Fruit fly (Drosophila melanogaster) S2 (cell line): ENCODE measurements around the gene Pde6.

Experiments
- CG8478 ChIP-seq: fragments of >200 bp; optimal IDR thresholded peaks from 2 replicates; lab custom pipeline; 2018
- CTCF ChIP-seq, 2 experiments: fragments of >200 bp; optimal IDR thresholded peaks; 2 replicates each; lab custom pipeline; 2018

Gene Pde6

dm6 chr3R:14478438-14479033 is 79.6 kb downstream of the Pde6 start:
- TF ChIP-seq CG8478 (lab: Kevin White, UChicago) (no peak), CTCF (optimal IDR thresholded peaks at IDR 0.05; lab: Kevin White, UChicago) (no peak)

dm6 chr3R:14477877-14478437 is 80.1 kb downstream of the Pde6 start:
- TF ChIP-seq CTCF (optimal IDR thresholded peaks at IDR 0.05; lab: Kevin White, UChicago) (no peak), CG8478 (lab: Kevin White, UChicago) (no peak)

- no peak for TF ChIP-seq CG8478 (lab: Kevin White, UChicago)
- no peak for TF ChIP-seq CTCF (optimal IDR thresholded peaks at IDR 0.05; lab: Kevin White, UChicago)
Measured at dm6 chr3R:14477085-14477762, 80.9 kb downstream of the Pde6 start.

dm6 chr3R:14476273-14476672 is 81.8 kb downstream of the Pde6 start:
- TF ChIP-seq CTCF (optimal IDR thresholded peaks at IDR 0.05; lab: Kevin White, UChicago) (no peak), CG8478 (lab: Kevin White, UChicago) (no peak)

dm6 chr3R:14474073-14474722 is 83.9 kb downstream of the Pde6 start:
- no peak for TF ChIP-seq CG8478 (lab: Kevin White, UChicago)
- no peak for TF ChIP-seq CTCF (optimal IDR thresholded peaks at IDR 0.05; lab: Kevin White, UChicago)

- TF ChIP-seq CG8478 (lab: Kevin White, UChicago) (no peak), CTCF (optimal IDR thresholded peaks at IDR 0.05; lab: Kevin White, UChicago) (no peak)
Measured at dm6 chr3R:14473574-14473973, 84.5 kb downstream of the Pde6 start.

- TF ChIP-seq CG8478 (lab: Kevin White, UChicago) (no peak), CTCF (optimal IDR thresholded peaks at IDR 0.05; lab: Kevin White, UChicago) (no peak)
Measured at dm6 chr3R:14472580-14473353, 85.3 kb downstream of the Pde6 start.

- TF ChIP-seq CTCF (optimal IDR thresholded peaks at IDR 0.05; lab: Kevin White, UChicago) (no peak), CG8478 (lab: Kevin White, UChicago) (no peak)
Measured at dm6 chr3R:14471426-14471825, 86.7 kb downstream of the Pde6 start.

dm6 chr3R:14470630-14471029 is 87.5 kb downstream of the Pde6 start:
- TF ChIP-seq CG8478 (lab: Kevin White, UChicago) (no peak), CTCF (optimal IDR thresholded peaks at IDR 0.05; lab: Kevin White, UChicago) (no peak)

- no peak for TF ChIP-seq CTCF (optimal IDR thresholded peaks at IDR 0.05; lab: Kevin White, UChicago)
- no peak for TF ChIP-seq CG8478 (lab: Kevin White, UChicago)
Measured at dm6 chr3R:14469724-14470123, 88.4 kb downstream of the Pde6 start.

- TF ChIP-seq CG8478 (lab: Kevin White, UChicago) (no peak), CTCF (optimal IDR thresholded peaks at IDR 0.05; lab: Kevin White, UChicago) (no peak)
Measured at dm6 chr3R:14468652-14469289, 89.3 kb downstream of the Pde6 start.

dm6 chr3R:14467231-14467846 is 90.8 kb downstream of the Pde6 start:
- no peak for TF ChIP-seq CG8478 (lab: Kevin White, UChicago)
- TF ChIP-seq CTCF (optimal IDR thresholded peaks at IDR 0.05; lab: Kevin White, UChicago) = no peak

- TF ChIP-seq CTCF (optimal IDR thresholded peaks at IDR 0.05; lab: Kevin White, UChicago) = no peak
- no peak for TF ChIP-seq CG8478 (lab: Kevin White, UChicago)
Measured at dm6 chr3R:14466312-14466711, 91.8 kb downstream of the Pde6 start.

- TF ChIP-seq CTCF (optimal IDR thresholded peaks at IDR 0.05; lab: Kevin White, UChicago) (no peak), CG8478 (lab: Kevin White, UChicago) (no peak)
Measured at dm6 chr3R:14465183-14465582, 92.9 kb downstream of the Pde6 start.
